Worm (Caenorhabditis elegans): ENCODE data around the gene col-149.

Gene col-149

ce11 chrV:10333843-10334242 is 41.2 kb upstream of the col-149 start (continued):
- TF ChIP-seq dve-1 (tag; optimal IDR thresholded peaks at IDR 0.05; ENCODE audit: insufficient read depth) = peak; percentile 43
- TF ChIP-seq vab-7 (GFP tag; IDR thresholded peaks at IDR 0.05) = no peak
- TF ChIP-seq lim-7 (GFP tag; IDR thresholded peaks at IDR 0.05) = no peak
- peak; percentile 63 for TF ChIP-seq hlh-11 (tag; optimal IDR thresholded peaks at IDR 0.05)

ce11 chrV:10332012-10332411 is 39.3 kb upstream of the col-149 start, which contains the start of gene crm-1:
Gene crm-1, minus strand, starts transcription at chrV:10332112.
- TF ChIP-seq aha-1 (tag) (peak; percentile 19), fkh-10 (GFP tag; optimal IDR thresholded peaks at IDR 0.05) (no peak)

DNA sequence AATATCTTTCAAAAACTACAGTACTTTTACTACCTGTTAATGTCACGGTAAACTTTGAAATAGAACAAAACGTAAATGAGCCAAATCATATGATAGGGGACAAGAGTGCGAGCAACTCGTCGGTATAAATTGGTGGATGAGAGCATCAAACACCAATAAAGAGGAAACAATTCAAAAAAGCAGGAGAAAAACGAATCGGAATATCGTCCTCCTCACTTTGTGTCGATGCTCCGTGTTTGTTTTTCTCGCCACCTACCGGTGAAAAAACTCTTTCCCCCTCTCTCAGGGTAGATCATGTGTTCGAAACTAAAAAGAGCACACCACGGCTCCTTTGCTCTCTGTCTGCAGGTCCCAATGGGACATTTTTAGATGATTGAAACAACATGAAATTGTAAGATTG is 35.4 kb upstream of the col-149 start:
- no peak for TF ChIP-seq pha-4 (GFP tag; IDR thresholded peaks at IDR 0.05)
- peak; percentile 63 for TF ChIP-seq pha-4 (tag; optimal IDR thresholded peaks at IDR 0.05)
- TF ChIP-seq ceh-20 (GFP tag; IDR thresholded peaks at IDR 0.05) = 0 out of 2 replicates have a peak, but pooled peaks have one; percentile 34
- no peak for TF ChIP-seq zfp-3 (GFP tag; conservative IDR thresholded peaks at IDR 0.05)

DNA sequence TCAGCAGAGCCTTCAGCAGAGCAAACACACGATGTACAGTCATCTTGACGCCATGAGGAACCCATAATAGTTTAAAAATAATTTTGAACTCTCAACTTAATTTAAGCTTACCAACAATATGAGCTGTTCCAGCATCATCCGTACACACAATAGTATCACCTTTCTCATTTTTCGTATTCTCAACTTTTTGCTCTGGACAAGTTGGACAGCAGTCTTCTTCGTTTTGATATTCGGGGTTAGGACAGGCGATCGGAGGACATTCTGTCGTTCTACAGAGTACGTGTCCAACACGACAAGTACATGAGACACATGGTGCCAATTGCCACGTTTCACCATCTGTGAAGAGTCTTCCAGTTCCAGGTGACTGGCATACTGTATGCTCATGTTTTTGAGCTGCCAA is 30.9 kb upstream of the col-149 start:
- TF ChIP-seq zip-2 (tag; optimal IDR thresholded peaks at IDR 0.05) (no peak), madf-5 (GFP tag; IDR thresholded peaks at IDR 0.05) (no peak), unc-62 (GFP tag; optimal IDR thresholded peaks at IDR 0.05 in 1 of 2) (peak in 1 of 2 experiments; percentile 97), unc-62 (tag; optimal IDR thresholded peaks at IDR 0.05) (no peak), lin-13 (GFP tag; optimal IDR thresholded peaks at IDR 0.05) (no peak)

ce11 chrV:10320101-10320761 is 27.6 kb upstream of the col-149 start, which contains the start of the genes gna-1 and B0024.13:
Gene gna-1, minus strand, starts transcription at chrV:10320151.
Gene B0024.13, plus strand, starts transcription at chrV:10320711.
- TF ChIP-seq rbr-2 (tag; optimal IDR thresholded peaks at IDR 0.05) (peak; percentile 36), lir-3 (tag; optimal IDR thresholded peaks at IDR 0.05) (no peak), dmd-6 (GFP tag; IDR thresholded peaks at IDR 0.05) (peak; percentile 47; the same call in 1 of the 2 replicates), mes-2 (tag; optimal IDR thresholded peaks at IDR 0.05; ENCODE audit: poor library complexity, severe bottlenecking) (peak; percentile 98), ceh-44 (GFP tag; IDR thresholded peaks at IDR 0.05) (0 out of 2 replicates have a peak, but pooled peaks have one; percentile 45), dpl-1 (GFP tag; optimal IDR thresholded peaks at IDR 0.05) (peak; percentile 61), mxl-2 (GFP tag; conservative IDR thresholded peaks at IDR 0.05) (no peak), aha-1 (tag) (no peak), dmd-9 (GFP tag; IDR thresholded peaks at IDR 0.05) (0 out of 2 replicates have a peak, but pooled peaks have one; percentile 49), ZK337.2 (GFP tag; IDR thresholded peaks at IDR 0.05) (peak; percentile 18; the same call in 1 of the 2 replicates), duxl-1 (tag; optimal IDR thresholded peaks at IDR 0.05; ENCODE audit: poor library complexity) (peak; percentile 35), pha-4 (GFP tag; IDR thresholded peaks at IDR 0.05) (no peak), pha-4 (tag; optimal IDR thresholded peaks at IDR 0.05) (peak; percentile 21), hif-1 (tag; optimal IDR thresholded peaks at IDR 0.05) (peak in 1 of 2 experiments; percentile 83), unc-130 (GFP tag; optimal IDR thresholded peaks at IDR 0.05) (peak; percentile 87), zip-11 (GFP tag; IDR thresholded peaks at IDR 0.05) (no peak), madf-5 (GFP tag; IDR thresholded peaks at IDR 0.05) (no peak)

DNA sequence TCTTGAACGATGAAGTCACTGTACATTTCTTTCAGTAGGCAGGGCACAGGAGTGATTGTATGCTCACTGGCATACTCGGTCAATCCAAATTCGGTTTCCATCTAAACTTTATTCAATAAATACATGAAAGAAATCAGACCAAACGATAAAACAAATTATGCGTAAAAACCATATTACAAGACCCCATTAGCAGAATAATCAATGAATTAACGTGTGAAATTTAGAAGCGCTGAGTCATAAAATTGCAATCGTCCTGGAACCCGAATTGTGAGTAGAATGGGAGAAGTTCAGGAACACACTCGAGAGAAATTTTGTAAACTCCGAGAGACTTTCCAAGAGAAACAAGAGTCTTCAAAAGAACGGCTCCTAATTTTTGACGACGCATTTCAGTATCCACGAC is 26.8 kb upstream of the col-149 start, which contains the start of gene B0024.11:
Gene B0024.11 (minus strand): TSS at position 101 of the 400 bp plus-strand sequence.
- no peak for TF ChIP-seq nhr-42 (GFP tag; IDR thresholded peaks at IDR 0.05)
- TF ChIP-seq rbr-2 (tag; optimal IDR thresholded peaks at IDR 0.05) = no peak
- TF ChIP-seq nhr-6 (tag; optimal IDR thresholded peaks at IDR 0.05) = no peak
- no peak for TF ChIP-seq dmd-6 (GFP tag; IDR thresholded peaks at IDR 0.05)
- TF ChIP-seq cey-2 (tag; optimal IDR thresholded peaks at IDR 0.05; ENCODE audit: borderline replicate concordance, insufficient read depth) = no peak
- no peak for TF ChIP-seq ceh-44 (GFP tag; IDR thresholded peaks at IDR 0.05)
- no peak for TF ChIP-seq mdl-1 (tag; optimal IDR thresholded peaks at IDR 0.05)
- no peak for TF ChIP-seq egl-43 (GFP tag; IDR thresholded peaks at IDR 0.05)
- no peak for TF ChIP-seq Y48G9A.11 (GFP tag; IDR thresholded peaks at IDR 0.05)
- TF ChIP-seq dmd-9 (GFP tag; IDR thresholded peaks at IDR 0.05) = no peak
- no peak for TF ChIP-seq attf-4 (tag; optimal IDR thresholded peaks at IDR 0.05)
- no peak for TF ChIP-seq daf-8 (GFP tag; IDR thresholded peaks at IDR 0.05)
- no peak for TF ChIP-seq ces-1 (GFP tag; optimal IDR thresholded peaks at IDR 0.05)
- no peak for TF ChIP-seq tra-1 (GFP tag; IDR thresholded peaks at IDR 0.05)
- no peak for TF ChIP-seq F49E8.2 (tag; optimal IDR thresholded peaks at IDR 0.05; ENCODE audit: borderline replicate concordance)
